Worm (Caenorhabditis elegans) whole organism, midembryonic: ENCODE data around the gene lec-2.

Experiments used
- T22C8.4 ChIP-seq: fragments of 200-800 bp; sonication (Bioruptor generic); IDR thresholded peaks from 2 replicates; pipeline ENCODE4 v1.3.6; 2022; ENCODE audit warnings: missing genetic modification characterization, missing compliant biosample characterization
- cog-1 ChIP-seq: sonication (generic microtip); optimal IDR thresholded peaks from 2 replicates; lab custom pipeline; 2016; ENCODE audit warnings: missing genetic modification characterization, missing compliant biosample characterization
- flt-1 ChIP-seq: fragments of 200-800 bp; sonication (Bioruptor generic); IDR thresholded peaks from 2 replicates; pipeline ENCODE4 v1.3.6; 2022; ENCODE audit warnings: missing genetic modification characterization, missing compliant biosample characterization
- klf-2 ChIP-seq: fragments of 200-800 bp; sonication (Bioruptor generic); conservative IDR thresholded peaks from 2 replicates; pipeline ENCODE4 v1.3.6; 2022; ENCODE audit warnings: missing genetic modification reagents, missing genetic modification characterization, missing compliant biosample characterization
- med-1 ChIP-seq: sonication (generic microtip); optimal IDR thresholded peaks from 2 replicates; lab custom pipeline; 2017; ENCODE audit warnings: missing genetic modification characterization, mild to moderate bottlenecking, missing compliant biosample characterization, antibody characterized with exemption, missing genetic modification reagents; ENCODE audit not compliant: insufficient read depth
- ref-1 ChIP-seq: fragments of 200-800 bp; sonication (Bioruptor generic); conservative IDR thresholded peaks from 2 replicates; pipeline ENCODE4 v1.3.6; 2022; ENCODE audit warnings: missing genetic modification reagents, missing genetic modification characterization, missing compliant biosample characterization
- tab-1 ChIP-seq: fragments of 200-800 bp; sonication (Bioruptor generic); IDR thresholded peaks from 2 replicates; pipeline ENCODE4 v1.3.6; 2022; ENCODE audit warnings: missing genetic modification characterization, missing compliant biosample characterization
- ztf-23 ChIP-seq: fragments of 200-800 bp; sonication (Bioruptor generic); IDR thresholded peaks from 2 replicates; pipeline ENCODE4 v1.3.6; 2022; ENCODE audit warnings: missing genetic modification reagents, missing genetic modification characterization, missing compliant biosample characterization
- ztf-29 ChIP-seq: fragments of 200-800 bp; sonication (Bioruptor generic); IDR thresholded peaks from 2 replicates; pipeline ENCODE4 v1.3.6; 2022; ENCODE audit warnings: missing genetic modification reagents, missing genetic modification characterization, missing compliant biosample characterization

- TF ChIP-seq ztf-23 (GFP tag; lab: Robert Waterston, UW) (no peak), ref-1 (GFP tag; lab: Robert Waterston, UW) (no peak), cog-1 (tag; lab: Kevin White, UChicago) (no peak), T22C8.4 (no peak), klf-2 (GFP tag; lab: Robert Waterston, UW) (no peak), flt-1 (no peak), med-1 (GFP tag; lab: Kevin White, UChicago) (no peak), ztf-29 (GFP tag; lab: Robert Waterston, UW) (no peak), tab-1 (GFP tag; lab: Robert Waterston, UW) (no peak)
These were observed 19.4 kb upstream of the lec-2 start for ce11 chrII:10035425-10035824.
